Worm (Caenorhabditis elegans): Measurements from ENCODE around the gene frpr-18.

Gene frpr-18

DNA sequence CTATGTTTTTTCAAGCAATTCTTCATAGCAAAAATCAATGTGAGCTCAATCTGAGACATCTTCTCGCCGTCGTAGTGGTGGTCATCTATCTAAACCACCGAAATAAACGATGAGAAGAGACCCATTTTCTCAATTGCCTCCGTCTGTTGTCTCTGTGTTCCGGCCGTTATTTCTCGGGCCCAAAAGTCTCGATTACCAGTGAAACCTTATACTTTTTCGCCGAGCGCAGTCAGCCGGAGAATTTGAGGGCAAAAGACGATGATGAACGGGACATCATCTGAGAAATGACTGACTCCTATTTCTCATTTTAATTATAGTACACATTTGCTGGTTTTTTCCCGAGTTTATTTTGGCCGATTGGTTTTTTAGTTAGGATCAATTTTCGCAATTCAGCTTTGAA is 5.7 kb downstream of the frpr-18 start (continued):
- TF ChIP-seq zag-1 (tag; optimal IDR thresholded peaks at IDR 0.05), result no peak
- TF ChIP-seq Y48G9A.11 (GFP tag; IDR thresholded peaks at IDR 0.05), result no peak

DNA sequence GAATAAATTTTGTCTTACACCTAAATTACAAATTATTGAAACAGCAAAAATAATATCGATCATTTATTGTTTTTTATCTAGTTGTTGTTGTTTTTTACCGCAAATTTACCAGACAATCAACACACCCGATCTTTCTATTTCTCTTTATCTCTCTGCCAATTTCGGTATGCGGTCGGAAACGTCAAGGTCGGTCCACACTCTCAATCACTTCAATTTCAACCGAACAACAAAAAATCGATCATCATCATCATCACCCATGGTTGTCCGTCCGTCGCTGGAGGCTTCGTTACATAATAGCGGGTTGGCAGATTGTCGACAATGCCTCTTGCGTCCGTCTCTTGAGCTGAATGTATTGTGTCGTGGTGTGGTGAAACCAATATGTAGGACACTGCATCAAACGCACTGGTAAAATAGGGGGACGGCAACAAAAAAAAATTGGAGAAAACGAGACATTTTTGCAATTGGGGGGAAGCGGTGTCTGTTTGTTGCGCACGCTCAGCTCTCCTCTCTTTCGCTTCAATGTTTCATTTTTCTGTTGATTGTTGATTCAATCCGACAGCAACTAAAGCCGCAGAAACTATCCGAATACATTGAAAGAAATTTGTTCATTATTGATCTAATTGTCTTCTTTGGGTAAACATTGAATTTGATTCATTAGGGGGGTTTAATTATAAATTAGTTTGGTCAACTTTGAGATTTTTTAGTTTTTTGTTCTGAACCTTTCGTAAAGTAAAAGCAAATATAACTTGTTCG is 6.8 kb downstream of the frpr-18 start:
- TF ChIP-seq gei-8 (GFP tag; optimal IDR thresholded peaks at IDR 0.05) (no peak), nhr-42 (GFP tag; IDR thresholded peaks at IDR 0.05) (no peak), lin-39 (tag; optimal IDR thresholded peaks at IDR 0.05) (no peak), daf-12 (tag; optimal IDR thresholded peaks at IDR 0.05) (no peak), lin-29 (GFP tag; IDR thresholded peaks at IDR 0.05) (no peak), set-16 (GFP tag; IDR thresholded peaks at IDR 0.05) (no peak), hmg-1.1 (GFP tag; IDR thresholded peaks at IDR 0.05) (peak; percentile 28; the same call in 1 of the 2 replicates), mes-2 (tag; optimal IDR thresholded peaks at IDR 0.05; ENCODE audit: poor library complexity, severe bottlenecking) (no peak), ceh-62 (tag; optimal IDR thresholded peaks at IDR 0.05) (no peak), mxl-2 (GFP tag; conservative IDR thresholded peaks at IDR 0.05) (no peak), nhr-11 (tag; optimal IDR thresholded peaks at IDR 0.05) (no peak), ama-1 (optimal IDR thresholded peaks at IDR 0.05) (no peak), mep-1 (tag; optimal IDR thresholded peaks at IDR 0.05) (peak; percentile 19), aha-1 (tag) (no peak), pha-4 (GFP tag; IDR thresholded peaks at IDR 0.05) (no peak), pha-4 (tag; optimal IDR thresholded peaks at IDR 0.05) (peak; percentile 58), ceh-20 (GFP tag; IDR thresholded peaks at IDR 0.05) (no peak), dmd-6 (GFP tag; IDR thresholded peaks at IDR 0.05) (no peak), tra-1 (GFP tag; IDR thresholded peaks at IDR 0.05) (no peak), madf-9 (GFP tag; conservative IDR thresholded peaks at IDR 0.05) (no peak), hlh-30 (tag; optimal IDR thresholded peaks at IDR 0.05; ENCODE audit: insufficient read depth) (no peak), pqm-1 (tag; optimal IDR thresholded peaks at IDR 0.05) (no peak), snpc-1.2 (GFP tag; IDR thresholded peaks at IDR 0.05) (no peak), lin-38 (GFP tag; IDR thresholded peaks at IDR 0.05) (no peak), saeg-2 (GFP tag; IDR thresholded peaks at IDR 0.05) (no peak), lir-3 (tag; optimal IDR thresholded peaks at IDR 0.05) (no peak), lsy-2 (tag; optimal IDR thresholded peaks at IDR 0.05) (peak in 1 of 2 experiments; percentile 8), nhr-76 (tag; optimal IDR thresholded peaks at IDR 0.05) (no peak), dmd-9 (GFP tag; IDR thresholded peaks at IDR 0.05) (0 out of 2 replicates have a peak, but pooled peaks have one; percentile 40), ceh-32 (tag; optimal IDR thresholded peaks at IDR 0.05; ENCODE audit: poor library complexity) (no peak), ceh-82 (tag; optimal IDR thresholded peaks at IDR 0.05) (no peak), nhr-25 (tag; optimal IDR thresholded peaks at IDR 0.05; ENCODE audit: borderline replicate concordance, insufficient read depth) (no peak), T20F7.1 (GFP tag; optimal IDR thresholded peaks at IDR 0.05) (no peak), attf-4 (tag; optimal IDR thresholded peaks at IDR 0.05) (no peak), ceh-44 (GFP tag; IDR thresholded peaks at IDR 0.05) (no peak), lin-13 (GFP tag; optimal IDR thresholded peaks at IDR 0.05) (no peak), nhr-111 (GFP tag; optimal IDR thresholded peaks at IDR 0.05) (no peak), zip-2 (tag; optimal IDR thresholded peaks at IDR 0.05) (no peak), ces-1 (GFP tag; optimal IDR thresholded peaks at IDR 0.05) (no peak), R02D3.7 (tag; optimal IDR thresholded peaks at IDR 0.05) (no peak), mxl-3 (GFP tag; optimal IDR thresholded peaks at IDR 0.05) (peak; percentile 0), aly-2 (tag; optimal IDR thresholded peaks at IDR 0.05) (no peak), unc-62 (GFP tag; optimal IDR thresholded peaks at IDR 0.05 in 1 of 2) (peak in 1 of 2 experiments; percentile 95), unc-62 (tag; optimal IDR thresholded peaks at IDR 0.05) (no peak), mdl-1 (tag; optimal IDR thresholded peaks at IDR 0.05) (no peak)

Data from whole organism, L4 larva.